Worm (Caenorhabditis elegans) whole organism, L1 larva: ENCODE results near the gene srlf-20.

ENCODE experiments used
- C34B4.2 ChIP-seq: sonication (generic microtip); optimal IDR thresholded peaks from 2 replicates; lab custom pipeline; 2017; ENCODE audit warnings: mild to moderate bottlenecking, missing genetic modification characterization, missing compliant biosample characterization
- aly-2 ChIP-seq: fragments of 150-350 bp; optimal IDR thresholded peaks from 2 replicates; lab custom pipeline; 2014; ENCODE audit warnings: missing biosample characterization, missing genetic modification characterization
- ceh-63 ChIP-seq: fragments of 200-800 bp; sonication (Bioruptor generic); optimal IDR thresholded peaks from 2 replicates; lab custom pipeline; 2018; ENCODE audit warnings: mild to moderate bottlenecking, missing genetic modification characterization, missing compliant biosample characterization
- ceh-82 ChIP-seq, 3 experiments: fragments of 150-350 bp in 1 of 3; sonication (generic microtip) in 2 of 3; optimal IDR thresholded peaks; 2 replicates each; lab custom pipeline; 2014 to 2017; ENCODE audit warnings: missing biosample characterization in 3 of 3, missing genetic modification characterization in 3 of 3
- elt-2 ChIP-seq: sonication (generic microtip); optimal IDR thresholded peaks from 2 replicates; lab custom pipeline; 2016; ENCODE audit warnings: missing genetic modification characterization, mild to moderate bottlenecking, inconsistent platforms, missing compliant biosample characterization, missing genetic modification reagents
- fkh-4 ChIP-seq: sonication (generic microtip); optimal IDR thresholded peaks from 2 replicates; lab custom pipeline; 2016; ENCODE audit warnings: missing compliant biosample characterization, missing genetic modification characterization, borderline replicate concordance
- nhr-47 ChIP-seq: sonication (generic microtip); optimal IDR thresholded peaks from 2 replicates; lab custom pipeline; 2016; ENCODE audit warnings: mild to moderate bottlenecking, missing genetic modification characterization, moderate library complexity, missing compliant biosample characterization
- pqm-1 ChIP-seq: sonication (generic microtip); optimal IDR thresholded peaks from 3 replicates; lab custom pipeline; 2017; ENCODE audit warnings: missing biosample characterization, missing genetic modification characterization
- snpc-4 ChIP-seq: fragments of 150-350 bp; optimal IDR thresholded peaks from 2 replicates; lab custom pipeline; 2014; ENCODE audit warnings: missing biosample characterization, missing genetic modification characterization
- unc-130 ChIP-seq: fragments of 150-350 bp; optimal IDR thresholded peaks from 2 replicates; lab custom pipeline; 2017; ENCODE audit warnings: missing biosample characterization, missing genetic modification characterization, inconsistent platforms
- unc-86 ChIP-seq: sonication (generic microtip); optimal IDR thresholded peaks from 2 replicates; lab custom pipeline; 2016; ENCODE audit warnings: missing genetic modification characterization, missing compliant biosample characterization
- vab-15 ChIP-seq: sonication (generic microtip); optimal IDR thresholded peaks from 2 replicates; lab custom pipeline; 2017; ENCODE audit warnings: missing genotype, mild to moderate bottlenecking, missing genetic modification characterization, missing compliant biosample characterization
- zag-1 ChIP-seq: fragments of 150-350 bp; optimal IDR thresholded peaks from 2 replicates; lab custom pipeline; 2014; ENCODE audit warnings: missing biosample characterization, missing genetic modification characterization
- ztf-11 ChIP-seq, 2 experiments: sonication (generic microtip); optimal IDR thresholded peaks; 2 replicates each; lab custom pipeline; 2016 to 2017; ENCODE audit warnings: missing genetic modification characterization in 2 of 2, missing biosample characterization in 1 of 2, missing compliant biosample characterization in 1 of 2

- TF ChIP-seq fkh-4 (tag; lab: Kevin White, UChicago) (no peak), zag-1 (tag; lab: Kevin White, UChicago) (no peak), nhr-47 (tag; lab: Kevin White, UChicago) (no peak), C34B4.2 (tag; lab: Kevin White, UChicago) (no peak), snpc-4 (tag; lab: Kevin White, UChicago) (no peak), ceh-63 (GFP tag; lab: Kevin White, UChicago) (no peak), ceh-82 (tag; optimal IDR thresholded peaks at IDR 0.05; lab: Kevin White, UChicago) (no peak), pqm-1 (tag; lab: Kevin White, UChicago) (no peak), vab-15 (tag; lab: Kevin White, UChicago) (no peak), unc-130 (tag; lab: Kevin White, UChicago) (no peak), ztf-11 (tag; optimal IDR thresholded peaks at IDR 0.05; lab: Kevin White, UChicago) (no peak), aly-2 (tag; lab: Kevin White, UChicago) (no peak), elt-2 (tag; lab: Kevin White, UChicago) (no peak), unc-86 (tag; lab: Kevin White, UChicago) (no peak)
Measured at ce11 chrV:871029-871428, 22.7 kb upstream of the srlf-20 start, which contains the start of gene T02B11.4.
